Fruit fly (Drosophila melanogaster) ovary, adult (tissue): ENCODE results near the gene nmdyn-D6.
A peak's percentile ranks its signal among the peaks of the same experiment; 100 is the strongest.

Experiments used
- CG17801 ChIP-seq: fragments of 200-800 bp; optimal IDR thresholded peaks from 2 replicates; lab custom pipeline; 2019; ENCODE audit warnings: missing biosample characterization, mild to moderate bottlenecking, missing genetic modification characterization, moderate library complexity; ENCODE audit not compliant: partially characterized antibody

Gene nmdyn-D6

DNA sequence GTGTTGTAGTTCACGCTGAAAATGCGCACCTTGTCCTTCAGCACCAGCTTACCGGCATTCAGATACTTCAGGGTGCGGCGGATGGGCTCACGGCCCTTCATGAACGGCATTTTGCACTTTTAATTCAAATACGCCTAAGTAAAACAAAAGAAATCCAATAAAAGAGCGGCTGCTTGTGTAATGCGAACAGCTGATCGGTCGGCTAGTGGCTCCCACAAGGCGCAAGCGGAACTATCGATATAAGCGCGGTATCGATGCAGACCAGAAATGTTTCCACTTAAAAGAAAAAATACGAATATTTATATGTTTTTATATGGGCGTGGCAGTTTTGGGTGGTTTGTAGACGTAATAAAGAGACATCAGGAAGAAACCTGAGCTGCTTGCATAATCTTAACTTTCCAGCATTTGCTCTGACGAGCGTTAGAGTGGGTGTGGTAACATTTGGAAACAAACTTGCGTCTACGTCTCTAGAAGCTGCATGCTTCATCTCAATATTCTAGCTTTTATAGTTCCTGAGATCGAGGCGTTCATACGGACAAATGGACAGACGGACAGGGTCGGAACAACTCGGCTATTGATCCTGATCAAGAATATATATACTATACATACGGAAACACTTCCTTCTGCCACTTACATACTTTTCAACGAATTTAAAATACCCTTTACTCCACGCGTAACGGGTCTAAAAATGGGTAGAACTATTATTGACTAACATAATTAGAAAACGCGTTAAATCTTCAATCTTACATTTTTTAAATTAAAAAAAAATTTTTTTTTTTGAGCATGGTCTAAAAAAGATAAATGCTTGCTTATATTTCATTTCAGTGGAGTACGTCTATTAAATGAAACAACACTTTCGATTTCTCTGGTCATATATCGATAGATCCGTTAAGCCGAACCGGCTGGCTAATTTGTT lies at the start of gene nmdyn-D6, which contains the start of gene mRpS25:
TSS of gene nmdyn-D6 (plus strand) at position 894 of the 916 bp plus-strand sequence.
TSS of gene mRpS25 (minus strand) at position 199 of the 916 bp plus-strand sequence.
- TF ChIP-seq CG17801: no peak

DNA sequence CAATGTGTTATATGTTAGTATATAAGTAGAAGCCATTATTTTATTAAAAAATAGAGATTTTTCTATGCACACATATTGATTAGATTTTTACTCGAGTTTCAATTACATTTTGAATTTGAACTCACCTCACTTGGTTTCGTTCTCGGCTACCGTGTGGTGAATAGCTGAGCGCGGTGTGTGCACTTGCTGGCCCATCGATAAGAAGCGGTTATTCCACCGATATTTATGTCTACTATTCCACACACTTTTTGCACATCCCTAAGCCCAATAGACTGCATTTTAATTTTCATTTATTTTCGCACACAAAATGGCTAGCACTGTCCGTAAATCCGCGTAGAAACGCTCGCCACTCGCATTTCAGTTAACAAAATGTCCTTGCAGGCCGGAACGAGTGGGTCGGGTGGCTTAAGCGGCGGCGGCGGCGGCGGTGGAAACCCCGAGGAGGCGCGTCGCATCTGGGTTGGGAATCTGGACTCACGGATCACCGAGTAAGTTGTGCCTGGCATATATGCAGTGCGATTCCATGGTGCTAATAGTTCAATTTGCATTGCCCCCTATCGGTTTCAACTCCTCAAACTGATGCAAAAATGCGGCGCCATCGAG lies 3.0 kb upstream of the nmdyn-D6 start, which contains the start of gene CG14414:
TSS of gene CG14414 (plus strand) at position 242 of the 603 bp plus-strand sequence.
- TF ChIP-seq CG17801: no peak

DNA sequence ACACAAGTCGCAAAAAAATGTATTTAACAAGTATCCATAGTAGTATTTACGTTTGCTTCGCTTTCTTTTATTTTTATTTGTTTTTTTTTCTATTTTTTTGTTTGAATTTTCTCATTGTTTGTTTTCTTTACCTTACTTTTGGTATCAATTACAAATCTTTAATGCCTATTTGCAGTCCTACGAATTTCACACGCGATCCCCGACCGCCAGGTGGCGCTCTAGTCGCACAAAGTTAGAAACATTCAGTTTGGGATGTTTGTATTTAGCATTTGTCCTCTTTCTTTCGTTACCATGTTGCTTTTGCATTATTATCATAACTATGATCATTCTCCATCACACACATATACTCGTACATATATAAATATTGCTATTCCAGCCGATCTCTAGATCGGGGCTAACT lies 1.8 kb downstream of the nmdyn-D6 start:
- no peak for TF ChIP-seq CG17801

DNA sequence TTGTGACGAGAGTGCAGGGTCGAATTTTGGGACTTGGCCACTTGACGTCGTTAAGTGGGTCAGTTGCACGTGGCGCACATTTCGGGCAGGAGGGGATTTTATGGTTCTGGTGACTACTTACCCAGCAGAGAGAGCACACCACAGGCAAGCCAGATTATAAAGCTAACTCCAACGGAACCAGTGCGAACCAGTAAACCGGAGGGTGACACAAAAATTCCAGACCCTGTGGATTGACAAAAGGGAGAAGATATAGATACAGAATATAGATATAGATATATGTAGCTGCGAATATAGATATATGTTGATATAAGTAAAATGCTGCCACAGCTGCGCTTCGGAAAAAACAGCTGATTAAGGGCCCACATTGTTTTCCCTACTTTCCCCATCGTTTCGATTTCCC lies 5.0 kb downstream of the nmdyn-D6 start:
- no peak for TF ChIP-seq CG17801

dm6 chrX:14588996-14589621 lies 5.6 kb downstream of the nmdyn-D6 start:
- TF ChIP-seq CG17801: no peak

dm6 chrX:14591491-14591890 lies 8.0 kb downstream of the nmdyn-D6 start:
- TF ChIP-seq CG17801: no peak

dm6 chrX:14593091-14593490 lies 9.6 kb downstream of the nmdyn-D6 start:
- no peak for TF ChIP-seq CG17801

dm6 chrX:14598706-14599105 lies 15.2 kb downstream of the nmdyn-D6 start:
- TF ChIP-seq CG17801: no peak

DNA sequence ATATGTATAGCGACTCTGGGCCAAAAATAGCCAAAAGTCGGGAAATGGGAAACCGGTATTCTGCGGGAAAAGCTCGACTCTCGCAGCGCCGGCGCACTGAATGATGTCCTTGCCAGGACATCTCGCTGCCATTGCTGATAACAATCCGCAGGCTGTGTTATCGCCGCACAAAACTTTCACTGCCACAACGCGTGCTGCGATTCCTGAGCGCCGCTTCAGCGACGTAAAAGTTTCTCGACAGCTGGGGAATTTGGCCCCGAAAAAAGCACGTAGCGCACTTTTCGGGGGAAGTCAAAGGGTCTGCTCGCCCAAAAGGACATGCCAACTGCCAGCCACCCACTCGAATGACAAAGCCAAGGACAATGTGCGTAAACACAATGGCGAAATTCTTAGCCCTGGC lies 16.0 kb downstream of the nmdyn-D6 start:
- no peak for TF ChIP-seq CG17801

- no peak for TF ChIP-seq CG17801
Observed at dm6 chrX:14601922-14602321, 18.4 kb downstream of the nmdyn-D6 start.

DNA sequence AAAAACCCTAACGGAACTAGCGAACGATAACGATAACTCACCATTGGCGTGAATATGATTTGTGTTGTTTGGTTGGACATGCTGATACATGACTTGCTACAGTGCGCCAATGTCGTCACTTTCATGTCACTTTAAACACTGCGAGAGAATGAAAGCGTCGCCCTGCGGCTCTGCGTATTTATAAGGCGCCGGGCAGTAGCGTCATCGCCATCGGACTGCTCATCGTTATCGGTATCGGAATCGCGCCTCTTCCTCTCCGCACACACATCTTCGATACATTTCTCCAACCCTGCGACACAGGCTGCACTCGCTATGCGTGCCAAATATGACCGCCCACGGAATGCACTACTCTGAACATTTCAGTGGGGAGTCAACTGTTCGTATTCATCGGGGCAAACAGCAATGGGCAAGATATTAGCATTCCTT lies 19.0 kb downstream of the nmdyn-D6 start, which contains the start of gene sbm:
TSS of gene sbm (minus strand) at position 160 of the 426 bp plus-strand sequence.
- TF ChIP-seq CG17801: no peak

- no peak for TF ChIP-seq CG17801
Observed at dm6 chrX:14603600-14604182, 20.2 kb downstream of the nmdyn-D6 start.

DNA sequence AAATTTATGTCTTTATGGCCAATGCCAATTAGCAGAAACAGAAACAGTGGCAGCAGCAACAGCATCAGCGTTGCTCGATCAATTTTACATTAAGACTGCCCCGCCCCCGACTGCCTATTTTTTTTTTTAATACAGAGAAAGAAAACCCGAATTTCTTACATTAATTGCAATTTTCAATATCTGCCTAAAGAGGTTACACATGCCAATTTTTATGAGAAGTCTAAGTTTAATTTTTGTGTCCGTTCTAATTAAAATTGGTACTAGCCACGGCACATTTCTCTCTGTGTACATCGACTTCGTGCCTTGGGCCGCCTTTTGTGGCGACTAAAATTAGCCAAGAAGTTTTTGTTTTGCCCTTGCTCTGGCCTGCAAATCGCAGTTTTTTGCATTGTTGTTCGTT lies 23.4 kb downstream of the nmdyn-D6 start:
- peak; percentile 22 for TF ChIP-seq CG17801

DNA sequence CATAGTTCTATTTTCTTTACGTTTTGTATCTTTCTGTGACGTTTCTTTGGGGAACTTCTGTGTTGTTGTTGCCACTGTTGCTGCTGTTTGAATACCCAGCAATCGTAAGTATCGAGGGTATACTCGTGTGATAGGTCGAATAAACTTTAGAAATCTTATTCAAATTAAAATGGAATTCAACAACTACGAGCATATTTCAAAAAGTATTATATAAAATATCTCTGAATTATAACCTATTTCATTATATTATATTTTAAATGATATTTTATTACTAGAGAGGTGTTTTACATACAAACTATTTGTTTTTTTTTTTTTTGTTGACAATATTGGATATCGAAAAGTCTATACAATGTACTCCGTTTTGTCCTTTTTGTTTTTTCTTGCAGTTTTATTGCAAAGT lies 25.7 kb downstream of the nmdyn-D6 start:
- TF ChIP-seq CG17801: no peak

DNA sequence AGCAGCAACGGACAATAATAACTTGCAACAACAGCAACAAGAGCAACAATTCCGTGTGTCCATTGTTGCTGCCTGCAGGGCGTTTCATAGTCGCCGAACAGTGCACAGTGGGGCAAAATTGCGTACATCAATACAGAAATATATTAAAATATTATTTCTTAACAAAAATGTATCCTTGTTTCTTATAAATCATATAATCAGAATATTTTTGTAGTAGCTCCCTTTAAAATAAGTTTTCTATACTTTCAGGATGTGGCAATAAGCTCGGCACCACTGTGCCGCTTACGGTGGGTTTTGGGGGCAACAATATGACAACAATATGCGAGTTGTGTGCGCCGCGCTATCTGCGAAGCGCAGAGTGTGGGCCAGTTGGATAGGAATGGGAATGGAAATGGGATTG lies 28.8 kb downstream of the nmdyn-D6 start:
- TF ChIP-seq CG17801: no peak

- TF ChIP-seq CG17801: no peak
Observed at dm6 chrX:14621464-14621863, 38.0 kb downstream of the nmdyn-D6 start.

dm6 chrX:14622179-14622578 lies 38.7 kb downstream of the nmdyn-D6 start:
- TF ChIP-seq CG17801: no peak
